Worm (Caenorhabditis elegans) whole organism, early embryonic: ENCODE results near the gene T20D4.15.

Experiments used
- B0310.2 ChIP-seq: sonication (generic microtip); optimal IDR thresholded peaks from 2 replicates; lab custom pipeline; 2016; ENCODE audit warnings: mild to moderate bottlenecking, missing genetic modification characterization, missing compliant biosample characterization
- F13C5.2 ChIP-seq: sonication (generic microtip); optimal IDR thresholded peaks from 2 replicates; lab custom pipeline; 2017; ENCODE audit warnings: mild to moderate bottlenecking, missing genetic modification characterization, inconsistent platforms, missing compliant biosample characterization
- aly-1 ChIP-seq: sonication (generic microtip); optimal IDR thresholded peaks from 2 replicates; lab custom pipeline; 2016; ENCODE audit warnings: missing genetic modification characterization, missing compliant biosample characterization
- ama-1 ChIP-seq: fragments of 150-350 bp; optimal IDR thresholded peaks from 2 replicates; lab custom pipeline; 2014
- ceh-13 ChIP-seq: fragments of 200-800 bp; sonication (Bioruptor generic); optimal IDR thresholded peaks from 2 replicates; lab custom pipeline; 2018; ENCODE audit warnings: mild to moderate bottlenecking, missing genetic modification characterization, missing compliant biosample characterization
- ceh-36 ChIP-seq: sonication (generic microtip); optimal IDR thresholded peaks from 2 replicates; lab custom pipeline; 2016; ENCODE audit warnings: missing genetic modification characterization, inconsistent platforms, missing compliant biosample characterization
- ets-7 ChIP-seq: sonication (generic microtip); optimal IDR thresholded peaks from 2 replicates; lab custom pipeline; 2016; ENCODE audit warnings: missing genotype, missing genetic modification characterization, missing compliant biosample characterization
- flt-1 ChIP-seq: fragments of 200-800 bp; sonication (Bioruptor generic); IDR thresholded peaks from 2 replicates; pipeline ENCODE4 v1.3.6; 2022; ENCODE audit warnings: missing genetic modification characterization, missing compliant biosample characterization
- hmbx-1 ChIP-seq: sonication (generic microtip); optimal IDR thresholded peaks from 2 replicates; lab custom pipeline; 2016; ENCODE audit warnings: mild to moderate bottlenecking, missing genetic modification characterization, missing compliant biosample characterization
- hmg-4 ChIP-seq: fragments of 200-800 bp; sonication (Bioruptor generic); optimal IDR thresholded peaks from 2 replicates; lab custom pipeline; 2018; ENCODE audit warnings: mild to moderate bottlenecking, missing genetic modification characterization, missing compliant biosample characterization
- hnd-1 ChIP-seq: sonication (generic microtip); optimal IDR thresholded peaks from 2 replicates; lab custom pipeline; 2016; ENCODE audit warnings: missing genetic modification characterization, missing compliant biosample characterization
- pes-1 ChIP-seq: fragments of 200-800 bp; sonication (Bioruptor generic); IDR thresholded peaks from 2 replicates; pipeline ENCODE4 v1.3.6; 2022; ENCODE audit warnings: missing genetic modification reagents, missing genetic modification characterization, missing compliant biosample characterization
- scrt-1 ChIP-seq: fragments of 200-800 bp; sonication (Bioruptor generic); IDR thresholded peaks from 2 replicates; pipeline ENCODE4 v1.3.6; 2022; ENCODE audit warnings: missing genetic modification characterization, missing compliant biosample characterization
- sea-1 ChIP-seq: fragments of 200-800 bp; sonication (Bioruptor generic); conservative IDR thresholded peaks from 2 replicates; pipeline ENCODE4 v1.3.6; 2022; ENCODE audit warnings: missing genetic modification characterization, missing compliant biosample characterization
- tbx-11 ChIP-seq: fragments of 200-800 bp; sonication (Bioruptor generic); IDR thresholded peaks from 2 replicates; pipeline ENCODE4 v1.3.6; 2022; ENCODE audit warnings: missing genetic modification characterization, missing compliant biosample characterization
- tbx-37 ChIP-seq: fragments of 200-800 bp; sonication (Bioruptor generic); conservative IDR thresholded peaks from 2 replicates; pipeline ENCODE4 v1.3.6; 2022; ENCODE audit warnings: missing genetic modification reagents, missing genetic modification characterization, missing compliant biosample characterization
- tra-4 ChIP-seq: sonication (generic microtip); optimal IDR thresholded peaks from 2 replicates; lab custom pipeline; 2017; ENCODE audit warnings: missing genetic modification characterization, missing compliant biosample characterization

Gene T20D4.15

ce11 chrV:3358267-3358666, 36.3 kb downstream of the T20D4.15 start, which contains the start of gene C04E12.5:
Gene C04E12.5 (plus strand): TSS chrV:3358567.
- TF ChIP-seq aly-1 (tag; lab: Kevin White, UChicago) (no peak), hmg-4 (GFP tag; lab: Kevin White, UChicago) (no peak), pes-1 (GFP tag; lab: Robert Waterston, UW) (no peak), ama-1 (no peak), ets-7 (tag; lab: Kevin White, UChicago) (no peak), tbx-37 (GFP tag; lab: Robert Waterston, UW) (no peak), flt-1 (GFP tag; lab: Robert Waterston, UW) (no peak), B0310.2 (no peak), tbx-11 (GFP tag; lab: Robert Waterston, UW) (no peak), ceh-13 (GFP tag; lab: Kevin White, UChicago) (no peak), hmbx-1 (tag; lab: Kevin White, UChicago) (no peak), F13C5.2 (no peak), sea-1 (GFP tag; lab: Robert Waterston, UW) (no peak), tra-4 (no peak), hnd-1 (tag; lab: Kevin White, UChicago) (no peak), scrt-1 (GFP tag; lab: Robert Waterston, UW) (no peak), ceh-36 (tag; lab: Kevin White, UChicago) (no peak)

ce11 chrV:3357106-3357505, 37.4 kb downstream of the T20D4.15 start, which contains the start of gene scrm-3:
Gene scrm-3 (minus strand): TSS chrV:3357206.
- no peak for TF ChIP-seq sea-1 (GFP tag; lab: Robert Waterston, UW)
- TF ChIP-seq tbx-37 (GFP tag; lab: Robert Waterston, UW) = no peak
- no peak for TF ChIP-seq ceh-13 (GFP tag; lab: Kevin White, UChicago)
- TF ChIP-seq ceh-36 (tag; lab: Kevin White, UChicago) = no peak
- TF ChIP-seq scrt-1 (GFP tag; lab: Robert Waterston, UW) = no peak
- no peak for TF ChIP-seq aly-1 (tag; lab: Kevin White, UChicago)
- TF ChIP-seq hmbx-1 (tag; lab: Kevin White, UChicago) = no peak
- TF ChIP-seq hnd-1 (tag; lab: Kevin White, UChicago) = no peak
- no peak for TF ChIP-seq flt-1 (GFP tag; lab: Robert Waterston, UW)
- TF ChIP-seq tbx-11 (GFP tag; lab: Robert Waterston, UW) = no peak
- no peak for TF ChIP-seq B0310.2
- no peak for TF ChIP-seq ets-7 (tag; lab: Kevin White, UChicago)
- no peak for TF ChIP-seq hmg-4 (GFP tag; lab: Kevin White, UChicago)
- no peak for TF ChIP-seq tra-4
- TF ChIP-seq F13C5.2 = no peak
- no peak for TF ChIP-seq ama-1
- no peak for TF ChIP-seq pes-1 (GFP tag; lab: Robert Waterston, UW)

- TF ChIP-seq hnd-1 (tag; lab: Kevin White, UChicago) = no peak
- TF ChIP-seq tbx-11 (GFP tag; lab: Robert Waterston, UW) = no peak
- TF ChIP-seq ets-7 (tag; lab: Kevin White, UChicago) = no peak
- TF ChIP-seq hmbx-1 (tag; lab: Kevin White, UChicago) = no peak
- no peak for TF ChIP-seq scrt-1 (GFP tag; lab: Robert Waterston, UW)
- TF ChIP-seq tra-4 = no peak
These were observed 39.0 kb downstream of the T20D4.15 start for ce11 chrV:3355544-3355943.

- TF ChIP-seq ceh-13 (GFP tag; lab: Kevin White, UChicago) = no peak
- no peak for TF ChIP-seq B0310.2
- TF ChIP-seq tra-4 = no peak
- no peak for TF ChIP-seq hmg-4 (GFP tag; lab: Kevin White, UChicago)
- TF ChIP-seq hmbx-1 (tag; lab: Kevin White, UChicago) = no peak
- TF ChIP-seq ceh-36 (tag; lab: Kevin White, UChicago) = no peak
- TF ChIP-seq F13C5.2 = no peak
- no peak for TF ChIP-seq flt-1 (GFP tag; lab: Robert Waterston, UW)
- TF ChIP-seq hnd-1 (tag; lab: Kevin White, UChicago) = no peak
- TF ChIP-seq aly-1 (tag; lab: Kevin White, UChicago) = no peak
- no peak for TF ChIP-seq sea-1 (GFP tag; lab: Robert Waterston, UW)
- no peak for TF ChIP-seq scrt-1 (GFP tag; lab: Robert Waterston, UW)
- no peak for TF ChIP-seq tbx-37 (GFP tag; lab: Robert Waterston, UW)
- no peak for TF ChIP-seq ets-7 (tag; lab: Kevin White, UChicago)
These were observed 41.6 kb downstream of the T20D4.15 start, which contains the start of gene C17B7.12 for ce11 chrV:3352925-3353324. Gene C17B7.12 (plus strand): TSS chrV:3353225.

- TF ChIP-seq aly-1 (tag; lab: Kevin White, UChicago) (no peak), scrt-1 (GFP tag; lab: Robert Waterston, UW) (no peak)
These were observed 43.3 kb downstream of the T20D4.15 start, which contains the start of gene str-63 for ce11 chrV:3351266-3351665. Gene str-63 (plus strand): TSS chrV:3351566.

- TF ChIP-seq F13C5.2 = no peak
- no peak for TF ChIP-seq hmbx-1 (tag; lab: Kevin White, UChicago)
- no peak for TF ChIP-seq sea-1 (GFP tag; lab: Robert Waterston, UW)
These were observed 44.7 kb downstream of the T20D4.15 start, which contains the start of gene C17B7.15 for ce11 chrV:3349877-3350276. Gene C17B7.15 (plus strand): TSS chrV:3350177.

- TF ChIP-seq ceh-13 (GFP tag; lab: Kevin White, UChicago) (no peak), ceh-36 (tag; lab: Kevin White, UChicago) (no peak), pes-1 (GFP tag; lab: Robert Waterston, UW) (no peak), tbx-11 (GFP tag; lab: Robert Waterston, UW) (no peak), hmbx-1 (tag; lab: Kevin White, UChicago) (no peak), scrt-1 (GFP tag; lab: Robert Waterston, UW) (no peak), hmg-4 (GFP tag; lab: Kevin White, UChicago) (no peak), ets-7 (tag; lab: Kevin White, UChicago) (no peak), tra-4 (no peak), sea-1 (GFP tag; lab: Robert Waterston, UW) (no peak), ama-1 (no peak), hnd-1 (tag; lab: Kevin White, UChicago) (no peak), aly-1 (tag; lab: Kevin White, UChicago) (no peak), F13C5.2 (no peak), tbx-37 (GFP tag; lab: Robert Waterston, UW) (no peak), B0310.2 (no peak), flt-1 (GFP tag; lab: Robert Waterston, UW) (no peak)
These were observed 47.1 kb downstream of the T20D4.15 start for ce11 chrV:3347486-3347885.
